Fruit fly (Drosophila melanogaster) whole organism, embryonic: ENCODE measurements around the gene hog.
A peak's percentile ranks its signal among the peaks of the same experiment; 100 is the strongest.

Experiments used
- C15 ChIP-seq: fragments of 200-800 bp; sonication (Bioruptor generic); IDR thresholded peaks from 3 replicates; pipeline ENCODE4 v1.3.6; 2022; ENCODE audit warnings: missing biosample characterization, missing genetic modification characterization
- CG10543 ChIP-seq: fragments of 200-800 bp; sonication (Bioruptor generic); optimal IDR thresholded peaks from 3 replicates; lab custom pipeline; 2017; ENCODE audit warnings: missing biosample characterization, mild to moderate bottlenecking, missing genetic modification characterization, moderate library complexity
- CG12219 ChIP-seq: fragments of 200-800 bp; sonication (Bioruptor generic); optimal IDR thresholded peaks from 3 replicates; lab custom pipeline; 2018; ENCODE audit warnings: missing biosample characterization, mild to moderate bottlenecking, missing genetic modification characterization
- CG13287 ChIP-seq: fragments of 200-800 bp; sonication (Bioruptor generic); IDR thresholded peaks from 2 replicates; pipeline ENCODE4 v1.3.6; 2022; ENCODE audit warnings: missing biosample characterization, missing genetic modification characterization; ENCODE audit not compliant: partially characterized antibody
- CG13296 ChIP-seq: fragments of 200-800 bp; sonication (Bioruptor generic); optimal IDR thresholded peaks from 3 replicates; lab custom pipeline; 2018; ENCODE audit warnings: missing biosample characterization, mild to moderate bottlenecking, missing genetic modification characterization
- CG13894 ChIP-seq: fragments of 200-800 bp; sonication (Bioruptor generic); optimal IDR thresholded peaks from 3 replicates; lab custom pipeline; 2018; ENCODE audit warnings: missing biosample characterization, mild to moderate bottlenecking, missing genetic modification characterization, moderate library complexity
- CG1602 ChIP-seq: fragments of 200-800 bp; sonication (Bioruptor generic); optimal IDR thresholded peaks from 3 replicates; lab custom pipeline; 2016; ENCODE audit warnings: missing biosample characterization, missing genetic modification characterization
- CG17829 ChIP-seq: fragments of 200-800 bp; optimal IDR thresholded peaks from 2 replicates; lab custom pipeline; 2019; ENCODE audit warnings: missing biosample characterization, mild to moderate bottlenecking, missing genetic modification characterization, moderate library complexity
- CG18764 ChIP-seq: fragments of 200-800 bp; sonication (Bioruptor generic); optimal IDR thresholded peaks from 3 replicates; lab custom pipeline; 2016; ENCODE audit warnings: missing biosample characterization, missing genetic modification characterization
- CG2202 ChIP-seq: fragments of 200-800 bp; sonication (Bioruptor generic); optimal IDR thresholded peaks from 2 replicates; lab custom pipeline; 2018; ENCODE audit warnings: missing biosample characterization, mild to moderate bottlenecking, missing genetic modification characterization
- CG32772 ChIP-seq: fragments of 200-800 bp; sonication (Bioruptor generic); IDR thresholded peaks from 2 replicates; pipeline ENCODE4 v1.3.6; 2022; ENCODE audit warnings: missing biosample characterization, missing genetic modification characterization
- CG3281 ChIP-seq: fragments of 200-800 bp; sonication (Bioruptor generic); optimal IDR thresholded peaks from 3 replicates; lab custom pipeline; 2017; ENCODE audit warnings: missing biosample characterization, mild to moderate bottlenecking, missing genetic modification characterization
- CG3726 ChIP-seq: fragments of 200-800 bp; sonication (Bioruptor generic); IDR thresholded peaks from 3 replicates; pipeline ENCODE4, ENCODE4 v1.3.6; 2022; ENCODE audit warnings: missing biosample characterization, missing genetic modification characterization
- Dek ChIP-seq: fragments of 200-800 bp; sonication (Bioruptor generic); optimal IDR thresholded peaks from 3 replicates; lab custom pipeline; 2019; ENCODE audit warnings: missing biosample characterization, mild to moderate bottlenecking, missing genetic modification characterization, moderate library complexity
- HLH3B ChIP-seq: fragments of 200-800 bp; sonication (Bioruptor generic); IDR thresholded peaks from 2 replicates; pipeline ENCODE4 v1.3.6; 2022; ENCODE audit warnings: missing biosample characterization, missing genetic modification characterization
- HLH4C ChIP-seq: fragments of 200-800 bp; sonication (Bioruptor generic); IDR thresholded peaks from 3 replicates; pipeline ENCODE4 v1.3.6; 2022; ENCODE audit warnings: missing biosample characterization, missing genetic modification characterization; ENCODE audit not compliant: partially characterized antibody
- Kr ChIP-seq: fragments of 200-800 bp; sonication (Bioruptor generic); optimal IDR thresholded peaks from 2 replicates; lab custom pipeline; 2017; ENCODE audit warnings: missing biosample characterization, mild to moderate bottlenecking, missing genetic modification characterization
- Lim3 ChIP-seq: fragments of 200-800 bp; sonication (Bioruptor generic); IDR thresholded peaks from 2 replicates; pipeline ENCODE4 v1.3.6; 2022; ENCODE audit warnings: missing biosample characterization, missing genetic modification characterization
- Med ChIP-seq: fragments of 200-800 bp; sonication (Bioruptor generic); peaks from one replicate; lab custom pipeline; 2016; ENCODE audit warnings: missing biosample characterization, missing genetic modification characterization, mild to moderate bottlenecking, inconsistent platforms, moderate library complexity
- Mes4 ChIP-seq: fragments of 200-800 bp; sonication (Bioruptor generic); optimal IDR thresholded peaks from 2 replicates; lab custom pipeline; 2016; ENCODE audit warnings: missing biosample characterization, missing genetic modification characterization
- Nf-YC ChIP-seq: fragments of 200-800 bp; optimal IDR thresholded peaks from 3 replicates; lab custom pipeline; 2019; ENCODE audit warnings: missing biosample characterization, mild to moderate bottlenecking, missing genetic modification characterization, moderate library complexity
- Opbp ChIP-seq: fragments of 200-800 bp; sonication (Bioruptor generic); IDR thresholded peaks from 3 replicates; pipeline ENCODE4 v1.3.6; 2022; ENCODE audit warnings: missing biosample characterization, missing genetic modification characterization; ENCODE audit not compliant: partially characterized antibody
- Scr ChIP-seq: fragments of 200-800 bp; sonication (Bioruptor generic); IDR thresholded peaks from 2 replicates; pipeline ENCODE4 v1.3.6; 2022; ENCODE audit warnings: missing biosample characterization, missing genetic modification characterization; ENCODE audit not compliant: partially characterized antibody
- YL-1 ChIP-seq: fragments of 200-800 bp; sonication (Bioruptor generic); optimal IDR thresholded peaks from 3 replicates; lab custom pipeline; 2017; ENCODE audit warnings: missing biosample characterization, mild to moderate bottlenecking, missing genetic modification characterization
- amos ChIP-seq: fragments of 200-800 bp; sonication (Bioruptor generic); IDR thresholded peaks from 2 replicates; pipeline ENCODE4 v1.3.6; 2022; ENCODE audit warnings: missing biosample characterization, missing genetic modification characterization; ENCODE audit not compliant: partially characterized antibody
- ash1 ChIP-seq: fragments of 200-800 bp; sonication (Bioruptor generic); optimal IDR thresholded peaks from 2 replicates; lab custom pipeline; 2018; ENCODE audit warnings: missing biosample characterization, mild to moderate bottlenecking, missing genetic modification characterization
- bigmax ChIP-seq: fragments of 200-800 bp; sonication (Bioruptor generic); optimal IDR thresholded peaks from 2 replicates; lab custom pipeline; 2018; ENCODE audit warnings: missing biosample characterization, mild to moderate bottlenecking, missing genetic modification characterization
- cad ChIP-seq: fragments of >200 bp; optimal IDR thresholded peaks from 2 replicates; lab custom pipeline; 2017; ENCODE audit warnings: missing biosample characterization, missing genetic modification characterization
- croc ChIP-seq: fragments of 200-800 bp; sonication (Bioruptor generic); conservative IDR thresholded peaks from 3 replicates; pipeline ENCODE4 v1.3.6; 2022; ENCODE audit warnings: missing biosample characterization, missing genetic modification characterization
- ems ChIP-seq: fragments of 200-800 bp; sonication (Bioruptor generic); optimal IDR thresholded peaks from 3 replicates; lab custom pipeline; 2016; ENCODE audit warnings: missing biosample characterization, missing genetic modification characterization
- ewg ChIP-seq: fragments of 200-800 bp; sonication (Bioruptor generic); optimal IDR thresholded peaks from 3 replicates; lab custom pipeline; 2017; ENCODE audit warnings: mild to moderate bottlenecking, missing biosample characterization, missing genetic modification reagents, missing genetic modification characterization
- gcm ChIP-seq: fragments of 200-800 bp; sonication (Bioruptor generic); optimal IDR thresholded peaks from 2 replicates; lab custom pipeline; 2019; ENCODE audit warnings: missing biosample characterization, mild to moderate bottlenecking, missing genetic modification characterization, moderate library complexity
- gt ChIP-seq: fragments of 200-800 bp; sonication (Bioruptor generic); IDR thresholded peaks from 2 replicates; pipeline ENCODE4 v1.3.6; 2022; ENCODE audit warnings: missing biosample characterization, missing genetic modification characterization
- hb ChIP-seq: fragments of 200-800 bp; sonication (Bioruptor generic); IDR thresholded peaks from 3 replicates; pipeline ENCODE4 v1.3.6; 2022; ENCODE audit warnings: missing biosample characterization, missing genetic modification characterization; ENCODE audit not compliant: partially characterized antibody
- jing ChIP-seq: fragments of 200-800 bp; sonication (Bioruptor generic); optimal IDR thresholded peaks from 2 replicates; lab custom pipeline; 2018; ENCODE audit warnings: missing biosample characterization, mild to moderate bottlenecking, missing genetic modification characterization
- kni ChIP-seq: fragments of 200-800 bp; sonication (Bioruptor generic); optimal IDR thresholded peaks from 3 replicates; lab custom pipeline; 2017; ENCODE audit warnings: mild to moderate bottlenecking, missing biosample characterization, missing genetic modification reagents, missing genetic modification characterization
- mld ChIP-seq: fragments of 200-800 bp; sonication (Bioruptor generic); IDR thresholded peaks from 3 replicates; pipeline ENCODE4 v1.3.6; 2022; ENCODE audit warnings: missing biosample characterization, missing genetic modification characterization; ENCODE audit not compliant: partially characterized antibody
- nom ChIP-seq: fragments of 200-800 bp; sonication (Bioruptor generic); optimal IDR thresholded peaks from 2 replicates; lab custom pipeline; 2017; ENCODE audit warnings: missing biosample characterization, missing genetic modification characterization, mild to moderate bottlenecking, moderate library complexity, missing genetic modification reagents
- oc ChIP-seq: fragments of 200-800 bp; sonication (Bioruptor generic); optimal IDR thresholded peaks from 2 replicates; lab custom pipeline; 2018; ENCODE audit warnings: missing biosample characterization, mild to moderate bottlenecking, missing genetic modification characterization, moderate library complexity
- org-1 ChIP-seq: fragments of 200-800 bp; sonication (Bioruptor generic); optimal IDR thresholded peaks from 2 replicates; lab custom pipeline; 2017; ENCODE audit warnings: missing biosample characterization, missing genetic modification characterization
- pb ChIP-seq: fragments of 200-800 bp; sonication (Bioruptor generic); optimal IDR thresholded peaks from 3 replicates; lab custom pipeline; 2016; ENCODE audit warnings: missing biosample characterization, missing genetic modification characterization
- pita ChIP-seq: fragments of 200-800 bp; sonication (Bioruptor generic); optimal IDR thresholded peaks from 2 replicates; lab custom pipeline; 2017; ENCODE audit warnings: missing biosample characterization, mild to moderate bottlenecking, missing genetic modification characterization
- sens-2 ChIP-seq: fragments of 200-800 bp; sonication (Bioruptor generic); IDR thresholded peaks from 2 replicates; pipeline ENCODE4 v1.3.6; 2022; ENCODE audit warnings: missing biosample characterization, missing genetic modification characterization
- slbo ChIP-seq: fragments of 200-800 bp; sonication (Bioruptor generic); IDR thresholded peaks from 2 replicates; pipeline ENCODE4 v1.3.6; 2022; ENCODE audit warnings: missing biosample characterization, missing genetic modification characterization
- slou ChIP-seq: fragments of 200-800 bp; sonication (Bioruptor generic); optimal IDR thresholded peaks from 3 replicates; lab custom pipeline; 2016; ENCODE audit warnings: missing biosample characterization, missing genetic modification characterization
- vfl ChIP-seq: fragments of 200-800 bp; sonication (Bioruptor generic); optimal IDR thresholded peaks from 2 replicates; lab custom pipeline; 2016; ENCODE audit warnings: missing biosample characterization, missing genetic modification characterization
- wdn ChIP-seq: fragments of 200-800 bp; sonication (Bioruptor generic); IDR thresholded peaks from 2 replicates; pipeline ENCODE4 v1.3.6; 2022; ENCODE audit warnings: missing biosample characterization, missing genetic modification characterization
- wek ChIP-seq: fragments of 200-800 bp; sonication (Bioruptor generic); optimal IDR thresholded peaks from 3 replicates; lab custom pipeline; 2018; ENCODE audit warnings: missing biosample characterization, mild to moderate bottlenecking, missing genetic modification characterization, moderate library complexity
- z ChIP-seq: fragments of 200-800 bp; sonication (Bioruptor generic); IDR thresholded peaks from 3 replicates; pipeline ENCODE4 v1.3.6; 2022; ENCODE audit warnings: missing biosample characterization, missing genetic modification characterization

hog gene

dm6 chrX:14749086-14749874, 30.5 kb upstream of the hog start, which contains the start of gene NetB (continued):
- TF ChIP-seq HLH4C (0 out of 3 replicates have a peak, but pooled peaks have one; percentile 27), CG13894 (tag; lab: Kevin White, UChicago) (peak; percentile 58), z (GFP tag; lab: Robert Waterston, UW) (peak; percentile 62; the same call in 1 of the 3 replicates), ewg (GFP tag; lab: Kevin White, UChicago) (no peak), croc (no peak), CG12219 (GFP tag; lab: Kevin White, UChicago) (no peak), vfl (GFP tag; lab: Kevin White, UChicago) (no peak), Mes4 (no peak), pb (no peak), CG17829 (no peak), Scr (GFP tag; lab: Robert Waterston, UW) (peak; percentile 29), CG1602 (GFP tag; lab: Kevin White, UChicago) (no peak), amos (no peak; the same call in 1 of the 2 replicates), sens-2 (GFP tag; lab: Robert Waterston, UW) (no peak), HLH3B (GFP tag; lab: Robert Waterston, UW) (no peak), CG3281 (GFP tag; lab: Kevin White, UChicago) (no peak), mld (GFP tag; lab: Robert Waterston, UW) (peak; percentile 8; the same call in 1 of the 3 replicates), CG2202 (tag; lab: Kevin White, UChicago) (no peak), pita (GFP tag; lab: Kevin White, UChicago) (no peak), CG13287 (peak; percentile 26; the same call in 1 of the 2 replicates), slou (GFP tag; lab: Kevin White, UChicago) (no peak), C15 (GFP tag; lab: Robert Waterston, UW) (no peak), cad (GFP tag; lab: Kevin White, UChicago) (no peak), Med (GFP tag; lab: Kevin White, UChicago) (peak; percentile 78), jing (GFP tag; lab: Kevin White, UChicago) (peak; percentile 42), CG10543 (GFP tag; lab: Kevin White, UChicago) (peak; percentile 28), ems (GFP tag; lab: Kevin White, UChicago) (no peak), CG3726 (GFP tag; lab: Robert Waterston, UW) (no peak), Lim3 (GFP tag; lab: Robert Waterston, UW) (no peak), kni (GFP tag; lab: Kevin White, UChicago) (no peak), hb (GFP tag; lab: Robert Waterston, UW) (no peak), nom (GFP tag; lab: Kevin White, UChicago) (no peak), org-1 (no peak), Kr (GFP tag; lab: Kevin White, UChicago) (no peak), Nf-YC (tag; lab: Kevin White, UChicago) (peak; percentile 18), bigmax (GFP tag; lab: Kevin White, UChicago) (no peak), wek (GFP tag; lab: Kevin White, UChicago) (peak; percentile 34), CG18764 (no peak), ash1 (GFP tag; lab: Kevin White, UChicago) (no peak), gcm (GFP tag; lab: Kevin White, UChicago) (no peak), slbo (GFP tag; lab: Robert Waterston, UW) (no peak), YL-1 (GFP tag; lab: Kevin White, UChicago) (no peak), gt (GFP tag; lab: Robert Waterston, UW) (no peak), Opbp (0 out of 3 replicates have a peak, but pooled peaks have one; percentile 23), wdn (no peak), CG13296 (no peak), Dek (tag; lab: Kevin White, UChicago) (no peak), oc (tag; lab: Kevin White, UChicago) (no peak), CG32772 (peak; percentile 46)
